Fruit fly (Drosophila melanogaster) whole organism, embryonic: ENCODE measurements around the gene alpha-Spec.

Experiments used
- Awh ChIP-seq: fragments of 200-800 bp; sonication (Bioruptor generic); IDR thresholded peaks from 2 replicates; pipeline ENCODE4, ENCODE4 v1.3.6; 2022; ENCODE audit warnings: missing biosample characterization, missing genetic modification characterization
- CG12391 ChIP-seq: fragments of 200-800 bp; sonication (Bioruptor generic); optimal IDR thresholded peaks from 3 replicates; lab custom pipeline; 2018; ENCODE audit warnings: missing biosample characterization, mild to moderate bottlenecking, missing genetic modification characterization, moderate library complexity
- Dfd ChIP-seq, 2 experiments: fragments of >200 bp; optimal IDR thresholded peaks; 2 replicates each; lab custom pipeline; 2017; ENCODE audit warnings: missing biosample characterization in 2 of 2, missing genetic modification characterization in 2 of 2
- Hr51 ChIP-seq, 2 experiments: fragments of 200-800 bp; sonication (Bioruptor generic); optimal IDR thresholded peaks; 2 replicates in 1 of 2; 3 replicates in 1 of 2; lab custom pipeline; 2016 to 2018; ENCODE audit warnings: missing biosample characterization in 2 of 2, missing genetic modification characterization in 2 of 2, mild to moderate bottlenecking in 1 of 2, moderate library complexity in 1 of 2
- Hsf ChIP-seq: fragments of 200-800 bp; sonication (Bioruptor generic); optimal IDR thresholded peaks from 3 replicates; lab custom pipeline; 2016; ENCODE audit warnings: missing biosample characterization, missing genetic modification characterization
- Lpt ChIP-seq: fragments of >200 bp; optimal IDR thresholded peaks from 2 replicates; lab custom pipeline; 2018; ENCODE audit warnings: missing biosample characterization, missing genetic modification characterization
- Oaz ChIP-seq: fragments of 200-800 bp; sonication (Bioruptor generic); IDR thresholded peaks from 2 replicates; pipeline ENCODE4 v1.3.6; 2022; ENCODE audit warnings: missing biosample characterization, missing genetic modification characterization
- aop ChIP-seq: fragments of 200-800 bp; sonication (Bioruptor generic); IDR thresholded peaks from 2 replicates; pipeline ENCODE4 v1.3.6; 2022; ENCODE audit warnings: missing biosample characterization, missing genetic modification characterization
- caup ChIP-seq: fragments of 200-800 bp; sonication (Bioruptor generic); optimal IDR thresholded peaks from 3 replicates; lab custom pipeline; 2017; ENCODE audit warnings: missing biosample characterization, mild to moderate bottlenecking, missing genetic modification characterization, moderate library complexity; ENCODE audit not compliant: severe bottlenecking
- chinmo ChIP-seq: fragments of 200-800 bp; sonication (Bioruptor generic); IDR thresholded peaks from 4 replicates; pipeline ENCODE4 v1.3.6; 2022; ENCODE audit warnings: missing biosample characterization, missing genetic modification characterization; ENCODE audit not compliant: partially characterized antibody
- da ChIP-seq: fragments of 200-800 bp; sonication (Bioruptor generic); optimal IDR thresholded peaks from 2 replicates; lab custom pipeline; 2016; ENCODE audit warnings: missing biosample characterization, missing genetic modification characterization
- usp ChIP-seq: fragments of >200 bp; optimal IDR thresholded peaks from 2 replicates; lab custom pipeline; 2017; ENCODE audit warnings: missing biosample characterization, missing genetic modification characterization

DNA sequence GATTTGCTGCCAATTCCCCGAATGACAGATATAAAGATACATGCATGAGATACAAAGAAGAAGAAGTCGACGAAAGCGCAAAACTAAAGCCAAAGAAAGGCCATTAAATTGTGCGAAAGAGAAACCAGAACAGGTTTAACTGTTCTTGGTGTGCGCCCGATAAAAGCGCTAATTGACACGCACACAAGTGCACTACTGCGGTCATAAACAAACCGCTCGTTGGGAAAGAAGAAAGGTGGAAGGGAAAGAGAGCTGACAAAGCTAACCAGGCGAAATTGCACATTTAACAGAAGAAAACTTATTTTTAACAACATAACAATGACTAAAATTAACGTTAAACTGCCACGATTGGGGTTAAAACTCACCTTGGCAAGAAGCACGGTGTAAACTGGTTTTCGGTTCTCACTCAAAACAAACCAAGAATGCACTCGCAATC is 65.0 kb downstream of the alpha-Spec start:
- TF ChIP-seq Oaz: no peak
- TF ChIP-seq da (GFP tag; lab: Kevin White, UChicago): no peak
- peak; percentile 70; the same call in 1 of the 4 replicates for TF ChIP-seq chinmo (GFP tag; lab: Robert Waterston, UW)
- no peak for TF ChIP-seq CG12391 (tag; lab: Kevin White, UChicago)
- TF ChIP-seq Awh (GFP tag; lab: Robert Waterston, UW): no peak
- no peak for TF ChIP-seq Lpt
- no peak for TF ChIP-seq caup (GFP tag; lab: Kevin White, UChicago)
- TF ChIP-seq Hr51 (GFP tag; optimal IDR thresholded peaks at IDR 0.05; lab: Kevin White, UChicago): no peak
- TF ChIP-seq usp (GFP tag; lab: Kevin White, UChicago): no peak
- TF ChIP-seq Dfd (GFP tag; optimal IDR thresholded peaks at IDR 0.05; lab: Kevin White, UChicago): no peak
- TF ChIP-seq aop (GFP tag; lab: Robert Waterston, UW): no peak
- TF ChIP-seq Hsf (GFP tag; lab: Kevin White, UChicago): no peak
